Worm (Caenorhabditis elegans) whole organism, L4 larva: ENCODE measurements around the gene Y57A10C.8.

ENCODE experiments used
- T26A8.4 ChIP-seq: fragments of 200-800 bp; sonication (Bioruptor generic); IDR thresholded peaks from 2 replicates; pipeline ENCODE4 v1.3.6; 2022; ENCODE audit warnings: missing genetic modification characterization, missing compliant biosample characterization
- ZK546.5 ChIP-seq, 2 experiments: sonication (generic microtip); optimal IDR thresholded peaks; 2 replicates each; lab custom pipeline; 2017; ENCODE audit warnings: missing biosample characterization in 2 of 2, missing genetic modification characterization in 2 of 2
- aha-1 ChIP-seq: fragments of 150-350 bp; peaks from one replicate; lab custom pipeline; 2014; ENCODE audit warnings: missing biosample characterization, missing genetic modification characterization
- aly-2 ChIP-seq: sonication (generic microtip); optimal IDR thresholded peaks from 2 replicates; lab custom pipeline; 2018; ENCODE audit warnings: missing biosample characterization, missing genetic modification characterization
- arid-1 ChIP-seq: fragments of 200-800 bp; sonication (Bioruptor generic); conservative IDR thresholded peaks from 2 replicates; pipeline ENCODE4 v1.3.6; 2022; ENCODE audit warnings: missing genetic modification reagents, missing genetic modification characterization, missing compliant biosample characterization
- ceh-28 ChIP-seq: fragments of 150-350 bp; optimal IDR thresholded peaks from 2 replicates; lab custom pipeline; 2014; ENCODE audit warnings: missing biosample characterization, missing genetic modification reagents, missing genetic modification characterization
- ceh-32 ChIP-seq: sonication (generic microtip); optimal IDR thresholded peaks from 2 replicates; lab custom pipeline; 2016; ENCODE audit warnings: mild to moderate bottlenecking, missing genetic modification characterization, missing compliant biosample characterization; ENCODE audit not compliant: poor library complexity
- daf-8 ChIP-seq: fragments of 200-800 bp; sonication (Bioruptor generic); IDR thresholded peaks from 2 replicates; pipeline ENCODE4 v1.3.6; 2022; ENCODE audit warnings: missing genetic modification characterization, missing compliant biosample characterization
- dmd-8 ChIP-seq: fragments of 200-800 bp; sonication (Bioruptor generic); IDR thresholded peaks from 2 replicates; pipeline ENCODE4 v1.3.6; 2022; ENCODE audit warnings: missing genetic modification characterization, missing compliant biosample characterization
- dpl-1 ChIP-seq: fragments of 150-350 bp; optimal IDR thresholded peaks from 2 replicates; lab custom pipeline; 2014; ENCODE audit warnings: missing biosample characterization, missing genetic modification reagents, missing genetic modification characterization
- duxl-1 ChIP-seq: sonication (generic microtip); optimal IDR thresholded peaks from 2 replicates; lab custom pipeline; 2016; ENCODE audit warnings: mild to moderate bottlenecking, missing genetic modification characterization, moderate library complexity, missing compliant biosample characterization; ENCODE audit not compliant: poor library complexity
- dve-1 ChIP-seq: sonication (generic microtip); optimal IDR thresholded peaks from 2 replicates; lab custom pipeline; 2017; ENCODE audit warnings: antibody characterized with exemption, mild to moderate bottlenecking, missing genetic modification characterization, missing compliant biosample characterization; ENCODE audit not compliant: insufficient read depth
- gei-8 ChIP-seq: fragments of 200-800 bp; sonication (Bioruptor generic); optimal IDR thresholded peaks from 2 replicates; lab custom pipeline; 2018; ENCODE audit warnings: mild to moderate bottlenecking, missing genetic modification characterization, missing compliant biosample characterization
- hmg-1.1 ChIP-seq: fragments of 200-800 bp; sonication (Bioruptor generic); IDR thresholded peaks from 2 replicates; pipeline ENCODE4 v1.3.6; 2022; ENCODE audit warnings: missing genetic modification reagents, missing genetic modification characterization, missing compliant biosample characterization
- lim-7 ChIP-seq: fragments of 200-800 bp; sonication (Bioruptor generic); IDR thresholded peaks from 2 replicates; pipeline ENCODE4 v1.3.6; 2022; ENCODE audit warnings: missing genetic modification characterization, missing compliant biosample characterization
- lin-15B ChIP-seq: fragments of 150-350 bp; sonication (generic microtip); optimal IDR thresholded peaks from 3 replicates; lab custom pipeline; 2014; ENCODE audit warnings: missing biosample characterization, missing genetic modification characterization
- lin-38 ChIP-seq: fragments of 200-800 bp; sonication (Bioruptor generic); IDR thresholded peaks from 2 replicates; pipeline ENCODE4 v1.3.6; 2022; ENCODE audit warnings: missing genetic modification reagents, missing genetic modification characterization, missing compliant biosample characterization
- mep-1 ChIP-seq: fragments of 150-350 bp; sonication (generic microtip); optimal IDR thresholded peaks from 3 replicates; lab custom pipeline; 2014; ENCODE audit warnings: missing biosample characterization, missing genetic modification characterization
- nhr-102 ChIP-seq: sonication (generic microtip); optimal IDR thresholded peaks from 2 replicates; lab custom pipeline; 2016; ENCODE audit warnings: mild to moderate bottlenecking, missing genetic modification characterization, moderate library complexity, missing compliant biosample characterization
- nhr-237 ChIP-seq: sonication (generic microtip); optimal IDR thresholded peaks from 2 replicates; lab custom pipeline; 2017; ENCODE audit warnings: missing biosample characterization, missing genetic modification characterization
- nhr-25 ChIP-seq: sonication (generic microtip); optimal IDR thresholded peaks from 2 replicates; lab custom pipeline; 2017; ENCODE audit warnings: missing genetic modification characterization, mild to moderate bottlenecking, missing compliant biosample characterization, antibody characterized with exemption, moderate library complexity, borderline replicate concordance; ENCODE audit not compliant: insufficient read depth
- nhr-28 ChIP-seq: fragments of 150-350 bp; optimal IDR thresholded peaks from 2 replicates; lab custom pipeline; 2014; ENCODE audit warnings: missing biosample characterization, missing genetic modification characterization
- nhr-41 ChIP-seq: fragments of 200-800 bp; sonication (Bioruptor generic); IDR thresholded peaks from 2 replicates; pipeline ENCODE4 v1.3.6; 2022; ENCODE audit warnings: missing genetic modification reagents, missing genetic modification characterization, missing compliant biosample characterization
- nhr-42 ChIP-seq: fragments of 200-800 bp; sonication (Bioruptor generic); IDR thresholded peaks from 2 replicates; pipeline ENCODE4 v1.3.6; 2022; ENCODE audit warnings: missing genetic modification characterization, missing compliant biosample characterization
- nhr-77 ChIP-seq: fragments of 150-350 bp; optimal IDR thresholded peaks from 2 replicates; lab custom pipeline; 2014; ENCODE audit warnings: missing biosample characterization, missing genetic modification characterization
- pqm-1 ChIP-seq: sonication (generic microtip); optimal IDR thresholded peaks from 2 replicates; lab custom pipeline; 2017; ENCODE audit warnings: missing biosample characterization, missing genetic modification characterization
- sdz-12 ChIP-seq: fragments of 200-800 bp; sonication (Bioruptor generic); optimal IDR thresholded peaks from 2 replicates; lab custom pipeline; 2018; ENCODE audit warnings: mild to moderate bottlenecking, missing genetic modification characterization, missing compliant biosample characterization
- set-16 ChIP-seq: fragments of 200-800 bp; sonication (Bioruptor generic); IDR thresholded peaks from 2 replicates; pipeline ENCODE4 v1.3.6; 2022; ENCODE audit warnings: missing genetic modification reagents, missing genetic modification characterization, missing compliant biosample characterization
- tag-97 ChIP-seq: fragments of 200-800 bp; sonication (Bioruptor generic); IDR thresholded peaks from 2 replicates; pipeline ENCODE4 v1.3.6; 2022; ENCODE audit warnings: missing genetic modification characterization, missing compliant biosample characterization
- unc-39 ChIP-seq: sonication (generic microtip); optimal IDR thresholded peaks from 2 replicates; lab custom pipeline; 2017; ENCODE audit warnings: missing biosample characterization, missing genetic modification characterization
- unc-62 ChIP-seq, 3 experiments: fragments of 150-350 bp in 1 of 3; sonication (generic microtip); optimal IDR thresholded peaks in 2 of 3; peaks in 1 of 3; 1 replicate in 1 of 3; 2 replicates in 2 of 3; lab custom pipeline; 2014 to 2017; ENCODE audit warnings: missing biosample characterization in 3 of 3, missing genetic modification characterization in 3 of 3, missing genetic modification reagents in 3 of 3, missing genotype in 1 of 3
- vab-7 ChIP-seq: fragments of 200-800 bp; sonication (Bioruptor generic); IDR thresholded peaks from 2 replicates; pipeline ENCODE4 v1.3.6; 2022; ENCODE audit warnings: missing genetic modification reagents, missing genetic modification characterization, missing compliant biosample characterization
- zfp-2 ChIP-seq: sonication (generic microtip); optimal IDR thresholded peaks from 2 replicates; lab custom pipeline; 2016; ENCODE audit warnings: mild to moderate bottlenecking, missing genetic modification characterization, missing compliant biosample characterization
- zfp-3 ChIP-seq: fragments of 200-800 bp; sonication (Bioruptor generic); conservative IDR thresholded peaks from 2 replicates; pipeline ENCODE4 v1.3.6; 2022; ENCODE audit warnings: missing genetic modification reagents, missing genetic modification characterization, missing compliant biosample characterization
- zip-2 ChIP-seq: fragments of 150-350 bp; optimal IDR thresholded peaks from 2 replicates; lab custom pipeline; 2014; ENCODE audit warnings: missing biosample characterization, missing genetic modification characterization
- ztf-7 ChIP-seq: fragments of 150-350 bp; optimal IDR thresholded peaks from 2 replicates; lab custom pipeline; 2014; ENCODE audit warnings: missing biosample characterization, missing genetic modification characterization

Y57A10C.8 gene

ce11 chrII:12394138-12394537, 35.5 kb downstream of the Y57A10C.8 start:
- TF ChIP-seq ztf-7 (no peak), aha-1 (tag; lab: Kevin White, UChicago) (peak; percentile 68), sdz-12 (GFP tag; lab: Kevin White, UChicago) (no peak), nhr-41 (GFP tag; lab: Robert Waterston, UW) (no peak), tag-97 (no peak), nhr-25 (tag; lab: Kevin White, UChicago) (no peak), unc-62 (GFP tag; optimal IDR thresholded peaks at IDR 0.05 in 1 of 2; lab: Kevin White, UChicago) (no peak), unc-62 (tag; optimal IDR thresholded peaks at IDR 0.05; lab: Kevin White, UChicago) (no peak), pqm-1 (no peak), dve-1 (tag; lab: Kevin White, UChicago) (no peak), nhr-102 (tag; lab: Kevin White, UChicago) (no peak), daf-8 (GFP tag; lab: Robert Waterston, UW) (no peak), lim-7 (GFP tag; lab: Robert Waterston, UW) (no peak), zip-2 (tag; lab: Kevin White, UChicago) (no peak), ceh-28 (tag; lab: Kevin White, UChicago) (peak; percentile 89)

ce11 chrII:12393690-12394089, 36.0 kb downstream of the Y57A10C.8 start, which contains the start of gene Y57A10B.7:
TSS of gene Y57A10B.7 (minus strand) at chrII:12393790.
- TF ChIP-seq mep-1 (tag; lab: Kevin White, UChicago), result no peak
- TF ChIP-seq dmd-8 (GFP tag; lab: Robert Waterston, UW), result no peak
- TF ChIP-seq lin-38, result no peak
- no peak for TF ChIP-seq set-16
- TF ChIP-seq duxl-1 (tag; lab: Kevin White, UChicago), result no peak
- TF ChIP-seq dve-1 (tag; lab: Kevin White, UChicago), result no peak
- TF ChIP-seq ztf-7, result no peak

- TF ChIP-seq nhr-28 (tag; lab: Kevin White, UChicago) (no peak), unc-39 (no peak), duxl-1 (tag; lab: Kevin White, UChicago) (no peak)
Observed at ce11 chrII:12389783-12390182, 39.9 kb downstream of the Y57A10C.8 start, which contains the start of gene Y57A10B.6. TSS of gene Y57A10B.6 (plus strand) at chrII:12390083.

- TF ChIP-seq nhr-77 (tag; lab: Kevin White, UChicago) (no peak), nhr-237 (tag; lab: Kevin White, UChicago) (no peak), arid-1 (no peak), unc-39 (no peak), nhr-42 (GFP tag; lab: Robert Waterston, UW) (no peak), lim-7 (GFP tag; lab: Robert Waterston, UW) (no peak), zfp-3 (GFP tag; lab: Robert Waterston, UW) (no peak), T26A8.4 (no peak), zfp-2 (tag; lab: Kevin White, UChicago) (no peak), gei-8 (GFP tag; lab: Kevin White, UChicago) (no peak), nhr-102 (tag; lab: Kevin White, UChicago) (no peak), dpl-1 (GFP tag; lab: Kevin White, UChicago) (no peak), lin-15B (no peak), aly-2 (tag; lab: Kevin White, UChicago) (no peak), hmg-1.1 (GFP tag; lab: Robert Waterston, UW) (no peak), vab-7 (no peak), ceh-32 (tag; lab: Kevin White, UChicago) (no peak), ZK546.5 (tag; optimal IDR thresholded peaks at IDR 0.05; lab: Kevin White, UChicago) (no peak)
- TF ChIP-seq, all 104 proteins: peak for 0
Observed at ce11 chrII:12387980-12388379, 41.7 kb downstream of the Y57A10C.8 start, which contains the start of gene sre-41. TSS of gene sre-41 (plus strand) at chrII:12388280.
